Worm (Caenorhabditis elegans) whole organism, young adult: ENCODE measurements around the gene F49F1.10.
"Not testable (repeated sequence)": the region's sequence is repeated elsewhere in the genome, so short reads cannot be mapped to it uniquely, and the experiment has no call there.

ENCODE experiments used
- B0336.3 ChIP-seq: fragments of 200-800 bp; sonication (Bioruptor generic); IDR thresholded peaks from 2 replicates; pipeline ENCODE4 v1.3.6; 2022; ENCODE audit warnings: missing genetic modification characterization, missing compliant biosample characterization
- K12H6.12 ChIP-seq: fragments of 200-800 bp; sonication (Bioruptor generic); optimal IDR thresholded peaks from 2 replicates; lab custom pipeline; 2018; ENCODE audit warnings: mild to moderate bottlenecking, missing genetic modification characterization, missing compliant biosample characterization
- Y67H2A.10 ChIP-seq: fragments of 200-800 bp; sonication (Bioruptor generic); conservative IDR thresholded peaks from 2 replicates; pipeline ENCODE4 v1.3.6; 2022; ENCODE audit warnings: missing genetic modification reagents, missing genetic modification characterization, missing compliant biosample characterization
- Y95B8A.8 ChIP-seq: fragments of 200-800 bp; sonication (Bioruptor generic); IDR thresholded peaks from 2 replicates; pipeline ENCODE4 v1.3.6; 2022; ENCODE audit warnings: missing genetic modification reagents, missing genetic modification characterization, missing compliant biosample characterization
- ZK185.1 ChIP-seq: sonication (generic microtip); optimal IDR thresholded peaks from 2 replicates; lab custom pipeline; 2016; ENCODE audit warnings: mild to moderate bottlenecking, missing genetic modification characterization, missing compliant biosample characterization; ENCODE audit not compliant: poor library complexity, severe bottlenecking
- aptf-2 ChIP-seq: fragments of 200-800 bp; sonication (Bioruptor generic); conservative IDR thresholded peaks from 2 replicates; pipeline ENCODE4 v1.3.6; 2022; ENCODE audit warnings: missing genetic modification reagents, missing genetic modification characterization, missing compliant biosample characterization
- attf-3 ChIP-seq: fragments of 200-800 bp; sonication (Bioruptor generic); conservative IDR thresholded peaks from 2 replicates; pipeline ENCODE4 v1.3.6; 2022; ENCODE audit warnings: missing genetic modification reagents, missing genetic modification characterization, missing compliant biosample characterization
- bed-1 ChIP-seq: fragments of 200-800 bp; sonication (Bioruptor generic); IDR thresholded peaks from 2 replicates; pipeline ENCODE4 v1.3.6; 2022; ENCODE audit warnings: missing genetic modification reagents, missing genetic modification characterization, missing compliant biosample characterization
- ccch-3 ChIP-seq: fragments of 200-800 bp; sonication (Bioruptor generic); optimal IDR thresholded peaks from 2 replicates; lab custom pipeline; 2018; ENCODE audit warnings: mild to moderate bottlenecking, missing genetic modification characterization, missing compliant biosample characterization
- ceh-27 ChIP-seq: fragments of 200-800 bp; sonication (Bioruptor generic); optimal IDR thresholded peaks from 2 replicates; lab custom pipeline; 2018; ENCODE audit warnings: mild to moderate bottlenecking, missing genetic modification characterization, moderate library complexity, missing compliant biosample characterization
- ceh-40 ChIP-seq: fragments of 200-800 bp; sonication (Bioruptor generic); IDR thresholded peaks from 2 replicates; pipeline ENCODE4 v1.3.6; 2022; ENCODE audit warnings: missing genetic modification characterization, missing compliant biosample characterization
- chd-7 ChIP-seq: sonication (generic microtip); optimal IDR thresholded peaks from 2 replicates; lab custom pipeline; 2016; ENCODE audit warnings: mild to moderate bottlenecking, missing genetic modification characterization, moderate library complexity, missing compliant biosample characterization
- dox-1 ChIP-seq: fragments of 200-800 bp; sonication (Bioruptor generic); IDR thresholded peaks from 2 replicates; pipeline ENCODE4 v1.3.6; 2022; ENCODE audit warnings: missing genetic modification reagents, missing genetic modification characterization, missing compliant biosample characterization
- hlh-12 ChIP-seq: sonication (generic microtip); optimal IDR thresholded peaks from 2 replicates; lab custom pipeline; 2016; ENCODE audit warnings: missing genetic modification characterization, missing compliant biosample characterization
- lin-26 ChIP-seq: fragments of 200-800 bp; sonication (Bioruptor generic); IDR thresholded peaks from 2 replicates; pipeline ENCODE4 v1.3.6; 2022; ENCODE audit warnings: missing genetic modification reagents, missing genetic modification characterization, missing compliant biosample characterization
- madf-3 ChIP-seq: fragments of 200-800 bp; sonication (Bioruptor generic); IDR thresholded peaks from 2 replicates; pipeline ENCODE4 v1.3.6; 2022; ENCODE audit warnings: missing genetic modification reagents, missing genetic modification characterization, missing compliant biosample characterization
- nfya-1 ChIP-seq: sonication (generic microtip); optimal IDR thresholded peaks from 2 replicates; lab custom pipeline; 2017; ENCODE audit warnings: antibody characterized with exemption, missing compliant biosample characterization, missing genetic modification characterization, borderline replicate concordance; ENCODE audit not compliant: insufficient read depth
- nhr-80 ChIP-seq: sonication (generic microtip); optimal IDR thresholded peaks from 2 replicates; lab custom pipeline; 2016; ENCODE audit warnings: missing genetic modification characterization, missing compliant biosample characterization
- pbrm-1 ChIP-seq: fragments of 200-800 bp; sonication (Bioruptor generic); IDR thresholded peaks from 2 replicates; pipeline ENCODE4 v1.3.6; 2022; ENCODE audit warnings: missing genetic modification reagents, missing genetic modification characterization, missing compliant biosample characterization
- pha-4 ChIP-seq: fragments of 150-350 bp; sonication (generic microtip); optimal IDR thresholded peaks from 2 replicates; lab custom pipeline; 2014; ENCODE audit warnings: missing biosample characterization, missing genetic modification reagents, missing genetic modification characterization
- rec-8 ChIP-seq, 2 experiments: sonication (generic microtip); optimal IDR thresholded peaks; 2 replicates each; lab custom pipeline; 2016; ENCODE audit warnings: mild to moderate bottlenecking in 2 of 2, missing genetic modification characterization in 2 of 2, missing genetic modification reagents in 2 of 2, missing genotype in 2 of 2, missing biosample characterization in 1 of 2, missing compliant biosample characterization in 1 of 2, moderate library complexity in 1 of 2
- rpc-1 ChIP-seq, 2 experiments: fragments of 150-350 bp in 1 of 2; sonication (generic microtip) in 1 of 2; optimal IDR thresholded peaks; 2 replicates each; lab custom pipeline; 2014 to 2018; ENCODE audit warnings: missing biosample characterization in 1 of 2, missing genetic modification characterization in 1 of 2, missing genetic modification reagents in 1 of 2, missing genotype in 1 of 2
- snpc-1.1 ChIP-seq: sonication (generic microtip); optimal IDR thresholded peaks from 2 replicates; lab custom pipeline; 2017; ENCODE audit warnings: missing genetic modification characterization, mild to moderate bottlenecking, missing compliant biosample characterization, antibody characterized with exemption, moderate library complexity, missing genotype, missing genetic modification reagents; ENCODE audit not compliant: insufficient read depth
- snpc-3.4 ChIP-seq: sonication (generic microtip); optimal IDR thresholded peaks from 2 replicates; lab custom pipeline; 2017; ENCODE audit warnings: missing genetic modification characterization, mild to moderate bottlenecking, missing compliant biosample characterization, antibody characterized with exemption, moderate library complexity, missing genotype, missing genetic modification reagents
- snpc-4 ChIP-seq, 5 experiments: fragments of 150-350 bp in 1 of 5; sonication (generic microtip) in 4 of 5; optimal IDR thresholded peaks; 2 replicates each; lab custom pipeline; 2014 to 2018; ENCODE audit warnings: missing genetic modification characterization in 5 of 5, missing biosample characterization in 3 of 5, antibody characterized with exemption in 2 of 5, mild to moderate bottlenecking in 2 of 5, missing compliant biosample characterization in 2 of 5, missing genotype in 2 of 5, moderate library complexity in 2 of 5, missing genetic modification reagents in 1 of 5
- somi-1 ChIP-seq: fragments of 200-800 bp; sonication (Bioruptor generic); optimal IDR thresholded peaks from 2 replicates; lab custom pipeline; 2018; ENCODE audit warnings: mild to moderate bottlenecking, missing genetic modification characterization, missing compliant biosample characterization
- tlf-1 ChIP-seq: fragments of 200-800 bp; sonication (Bioruptor generic); optimal IDR thresholded peaks from 2 replicates; lab custom pipeline; 2018; ENCODE audit warnings: mild to moderate bottlenecking, missing genetic modification characterization, missing compliant biosample characterization

F49F1.10 gene

ce11 chrIV:4154641-4155040 lies 15.7 kb upstream of the F49F1.10 start, which contains the start of gene K08D10.14:
TSS of gene K08D10.14 (plus strand) at chrIV:4154941.
- peak; percentile 17 for TF ChIP-seq nhr-80 (tag; lab: Kevin White, UChicago)
- no peak for TF ChIP-seq K12H6.12 (tag; lab: Kevin White, UChicago)

- peak; percentile 42 for TF ChIP-seq nhr-80 (tag; lab: Kevin White, UChicago)
- no peak for TF ChIP-seq ZK185.1 (tag; lab: Kevin White, UChicago)
Observed at ce11 chrIV:4152143-4152542, 13.2 kb upstream of the F49F1.10 start, which contains the start of the genes K08D10.10 and R07C12.1. TSS of gene K08D10.10 (plus strand) at chrIV:4152235. TSS of gene R07C12.1 (plus strand) at chrIV:4152456.

ce11 chrIV:4150138-4150537 lies 11.2 kb upstream of the F49F1.10 start:
- TF ChIP-seq rec-8 (tag; optimal IDR thresholded peaks at IDR 0.05; lab: Kevin White, UChicago) (no peak), madf-3 (GFP tag; lab: Robert Waterston, UW) (no peak), rpc-1 (optimal IDR thresholded peaks at IDR 0.05; lab: Kevin White, UChicago) (no peak), rpc-1 (tag; optimal IDR thresholded peaks at IDR 0.05; lab: Kevin White, UChicago) (no peak)

ce11 chrIV:4147891-4148290 lies 9.0 kb upstream of the F49F1.10 start:
- peak; percentile 77 for TF ChIP-seq nhr-80 (tag; lab: Kevin White, UChicago)
- TF ChIP-seq Y95B8A.8 = no peak

ce11 chrIV:4144784-4145183 lies 5.9 kb upstream of the F49F1.10 start, which contains the start of gene R07C12.3:
TSS of gene R07C12.3 (plus strand) at chrIV:4145084.
- TF ChIP-seq ceh-40 (GFP tag; lab: Robert Waterston, UW) = no peak
- TF ChIP-seq, all 124 proteins: peak for 0

- TF ChIP-seq aptf-2; somi-1 (GFP tag; lab: Kevin White, UChicago); Y67H2A.10 (GFP tag; lab: Robert Waterston, UW): not testable (repeated sequence)
Observed at ce11 chrIV:4142986-4143385, 4.1 kb upstream of the F49F1.10 start, which contains the start of gene F49F1.12. TSS of gene F49F1.12 (minus strand) at chrIV:4143086.

- TF ChIP-seq B0336.3 (GFP tag; lab: Robert Waterston, UW) (no peak), madf-3 (GFP tag; lab: Robert Waterston, UW) (no peak), ceh-27 (no peak), hlh-12 (tag; lab: Kevin White, UChicago) (no peak), ccch-3 (GFP tag; lab: Kevin White, UChicago) (no peak), pbrm-1 (GFP tag; lab: Robert Waterston, UW) (no peak), Y67H2A.10 (GFP tag; lab: Robert Waterston, UW) (no peak), chd-7 (tag; lab: Kevin White, UChicago) (no peak), nfya-1 (no peak), lin-26 (GFP tag; lab: Robert Waterston, UW) (no peak), tlf-1 (no peak), snpc-3.4 (no peak), dox-1 (GFP tag; lab: Robert Waterston, UW) (no peak), snpc-1.1 (no peak), Y95B8A.8 (no peak), bed-1 (GFP tag; lab: Robert Waterston, UW) (no peak), snpc-4 (GFP tag; optimal IDR thresholded peaks at IDR 0.05; lab: Kevin White, UChicago) (no peak), snpc-4 (tag; optimal IDR thresholded peaks at IDR 0.05; lab: Kevin White, UChicago) (no peak), attf-3 (GFP tag; lab: Robert Waterston, UW) (no peak), somi-1 (GFP tag; lab: Kevin White, UChicago) (no peak), pha-4 (tag; lab: Kevin White, UChicago) (no peak)
Observed at ce11 chrIV:4141311-4141710, 2.4 kb upstream of the F49F1.10 start, which contains the start of gene F49F1.11. TSS of gene F49F1.11 (minus strand) at chrIV:4141411.
